Fruit fly (Drosophila melanogaster) whole organism, wandering third instar larva: ENCODE data around the gene Ncc69.

Experiments
- Abd-B ChIP-seq: fragments of >200 bp; optimal IDR thresholded peaks from 2 replicates; lab custom pipeline; 2017; ENCODE audit warnings: missing biosample characterization, missing genetic modification characterization
- CG32264 ChIP-seq: fragments of 200-800 bp; sonication (Bioruptor generic); optimal IDR thresholded peaks from 2 replicates; lab custom pipeline; 2016; ENCODE audit warnings: missing biosample characterization, missing genetic modification characterization
- CG9705 ChIP-seq: fragments of 200-800 bp; sonication (Bioruptor generic); optimal IDR thresholded peaks from 2 replicates; lab custom pipeline; 2018; ENCODE audit warnings: missing biosample characterization, mild to moderate bottlenecking, missing genetic modification characterization
- CrebA ChIP-seq: fragments of 200-800 bp; sonication (Bioruptor generic); optimal IDR thresholded peaks from 2 replicates; lab custom pipeline; 2016; ENCODE audit warnings: missing biosample characterization, mild to moderate bottlenecking, missing genetic modification characterization, borderline replicate concordance
- Dfd ChIP-seq: fragments of >200 bp; optimal IDR thresholded peaks from 2 replicates; lab custom pipeline; 2017; ENCODE audit warnings: missing biosample characterization, missing genetic modification characterization
- Dif ChIP-seq: fragments of 200-275, 200-300 bp; sonication (Bioruptor generic); optimal IDR thresholded peaks from 2 replicates; lab custom pipeline; 2018; ENCODE audit warnings: missing biosample characterization, missing genetic modification characterization; ENCODE audit not compliant: partially characterized antibody
- GATAd ChIP-seq: sonication (Bioruptor generic); optimal IDR thresholded peaks from 2 replicates; lab custom pipeline; 2016; ENCODE audit warnings: missing biosample characterization, missing genetic modification characterization
- HLH106 ChIP-seq: fragments of 200-800 bp; optimal IDR thresholded peaks from 3 replicates; lab custom pipeline; 2019; ENCODE audit warnings: missing biosample characterization, mild to moderate bottlenecking, missing genetic modification characterization, moderate library complexity
- Hnf4 ChIP-seq: fragments of 200-800 bp; sonication (Bioruptor generic); optimal IDR thresholded peaks from 2 replicates; lab custom pipeline; 2016; ENCODE audit warnings: missing biosample characterization, mild to moderate bottlenecking, missing genetic modification characterization
- Hr78 ChIP-seq: fragments of >200 bp; optimal IDR thresholded peaks from 2 replicates; lab custom pipeline; 2017; ENCODE audit warnings: missing biosample characterization, missing genetic modification characterization
- Hr83 ChIP-seq: fragments of 200-300 bp; sonication (Bioruptor generic); optimal IDR thresholded peaks from 2 replicates; lab custom pipeline; 2016; ENCODE audit warnings: missing biosample characterization, mild to moderate bottlenecking, missing genetic modification characterization, moderate library complexity; ENCODE audit not compliant: poor library complexity, severe bottlenecking
- Jra ChIP-seq: sonication (Bioruptor generic); optimal IDR thresholded peaks from 2 replicates; lab custom pipeline; 2016; ENCODE audit warnings: missing biosample characterization, missing genetic modification characterization
- Mio ChIP-seq: sonication (Bioruptor generic); optimal IDR thresholded peaks from 2 replicates; lab custom pipeline; 2016; ENCODE audit warnings: missing biosample characterization, missing genetic modification characterization
- Myc ChIP-seq: fragments of >200 bp; optimal IDR thresholded peaks from 2 replicates; lab custom pipeline; 2017
- N ChIP-seq: fragments of >200 bp; optimal IDR thresholded peaks from 2 replicates; lab custom pipeline; 2018; ENCODE audit warnings: missing biosample characterization, missing external identifiers, missing genetic modification characterization
- OdsH ChIP-seq: fragments of 200-800 bp; sonication (Bioruptor generic); optimal IDR thresholded peaks from 2 replicates; lab custom pipeline; 2016; ENCODE audit warnings: missing biosample characterization, mild to moderate bottlenecking, missing genetic modification characterization
- Rel ChIP-seq, 2 experiments: fragments of 200-800 bp; sonication (Bioruptor generic) in 1 of 2; optimal IDR thresholded peaks; 2 replicates in 1 of 2; 3 replicates in 1 of 2; lab custom pipeline; 2016 to 2019; ENCODE audit warnings: mild to moderate bottlenecking in 2 of 2, missing biosample characterization in 2 of 2, missing genetic modification characterization in 2 of 2, moderate library complexity in 1 of 2
- Sp1 ChIP-seq: fragments of 200-800 bp; sonication (Bioruptor generic); optimal IDR thresholded peaks from 3 replicates; lab custom pipeline; 2019; ENCODE audit warnings: missing biosample characterization, mild to moderate bottlenecking, missing genetic modification characterization, moderate library complexity
- Vsx2 ChIP-seq: fragments of 200-300, 225-300 bp; sonication (Bioruptor generic); optimal IDR thresholded peaks from 2 replicates; lab custom pipeline; 2018; ENCODE audit warnings: missing biosample characterization, missing genetic modification characterization; ENCODE audit not compliant: partially characterized antibody
- br ChIP-seq: fragments of 200-800 bp; sonication (Bioruptor generic); optimal IDR thresholded peaks from 2 replicates; lab custom pipeline; 2016; ENCODE audit warnings: missing biosample characterization, missing genetic modification characterization
- brk ChIP-seq: fragments of 200-800 bp; sonication (Bioruptor generic); optimal IDR thresholded peaks from 2 replicates; lab custom pipeline; 2016; ENCODE audit warnings: missing biosample characterization, mild to moderate bottlenecking, missing genetic modification characterization
- dl ChIP-seq, 2 experiments: fragments of 175-275, 200-275 bp in 1 of 2; fragments of 200-275 bp in 1 of 2; sonication (Bioruptor generic); optimal IDR thresholded peaks; lab custom pipeline; 2018; ENCODE audit warnings: mild to moderate bottlenecking in 2 of 2, missing biosample characterization in 2 of 2, missing genetic modification characterization in 2 of 2, moderate library complexity in 2 of 2; ENCODE audit not compliant: partially characterized antibody in 2 of 2, insufficient read depth in 1 of 2
- dmrt93B ChIP-seq: fragments of 200-800 bp; sonication (Bioruptor generic); optimal IDR thresholded peaks from 2 replicates; lab custom pipeline; 2018; ENCODE audit warnings: missing biosample characterization, mild to moderate bottlenecking, missing genetic modification characterization
- dsf ChIP-seq: sonication (Bioruptor generic); optimal IDR thresholded peaks from 2 replicates; lab custom pipeline; 2016; ENCODE audit warnings: missing biosample characterization, missing genetic modification characterization, borderline replicate concordance
- ey ChIP-seq: fragments of 200-800 bp; sonication (Bioruptor generic); optimal IDR thresholded peaks from 2 replicates; lab custom pipeline; 2016; ENCODE audit warnings: missing biosample characterization, missing genetic modification characterization
- foxo ChIP-seq, 2 experiments: fragments of 200-800 bp; sonication (Bioruptor generic); optimal IDR thresholded peaks; 2 replicates in 1 of 2; 3 replicates in 1 of 2; lab custom pipeline; 2016 to 2017; ENCODE audit warnings: missing biosample characterization in 2 of 2, missing genetic modification characterization in 2 of 2
- fru ChIP-seq: fragments of 200-800 bp; sonication (Bioruptor generic); optimal IDR thresholded peaks from 3 replicates; lab custom pipeline; 2016; ENCODE audit warnings: missing biosample characterization, mild to moderate bottlenecking, missing genetic modification characterization
- h ChIP-seq: fragments of 200-800 bp; sonication (Bioruptor generic); optimal IDR thresholded peaks from 3 replicates; lab custom pipeline; 2016; ENCODE audit warnings: missing biosample characterization, mild to moderate bottlenecking, missing genetic modification characterization
- jim ChIP-seq: fragments of 175-275, 200-325 bp; sonication (Bioruptor generic); optimal IDR thresholded peaks from 2 replicates; lab custom pipeline; 2016; ENCODE audit warnings: missing biosample characterization, mild to moderate bottlenecking, missing genetic modification characterization
- lola ChIP-seq: fragments of >200 bp; optimal IDR thresholded peaks from 2 replicates; lab custom pipeline; 2017; ENCODE audit warnings: missing biosample characterization, missing genetic modification characterization
- pan ChIP-seq: fragments of >200 bp; optimal IDR thresholded peaks from 2 replicates; lab custom pipeline; 2017
- psq ChIP-seq: fragments of 200-800 bp; sonication (Bioruptor generic); optimal IDR thresholded peaks from 3 replicates; lab custom pipeline; 2017; ENCODE audit warnings: missing biosample characterization, mild to moderate bottlenecking, missing genetic modification characterization, moderate library complexity
- rgr ChIP-seq: fragments of 200-800 bp; sonication (Bioruptor generic); optimal IDR thresholded peaks from 3 replicates; lab custom pipeline; 2016; ENCODE audit warnings: missing biosample characterization, mild to moderate bottlenecking, missing genetic modification characterization
- sage ChIP-seq: fragments of 200-800 bp; sonication (Bioruptor generic); optimal IDR thresholded peaks from 2 replicates; lab custom pipeline; 2016; ENCODE audit warnings: missing biosample characterization, mild to moderate bottlenecking, missing genetic modification characterization
- sv ChIP-seq: fragments of 200-800 bp; sonication (Bioruptor generic); optimal IDR thresholded peaks from 3 replicates; lab custom pipeline; 2016; ENCODE audit warnings: missing biosample characterization, missing genetic modification characterization
- tai ChIP-seq: sonication (Bioruptor generic); optimal IDR thresholded peaks from 2 replicates; lab custom pipeline; 2016; ENCODE audit warnings: missing biosample characterization, missing genetic modification characterization
- usp ChIP-seq: fragments of >200 bp; optimal IDR thresholded peaks from 2 replicates; lab custom pipeline; 2017; ENCODE audit warnings: missing biosample characterization, missing genetic modification characterization
- woc ChIP-seq: sonication (Bioruptor generic); optimal IDR thresholded peaks from 2 replicates; lab custom pipeline; 2016; ENCODE audit warnings: missing biosample characterization, mild to moderate bottlenecking, missing genetic modification characterization

Ncc69 gene

dm6 chr3L:12410472-12411213, 19.4 kb upstream of the Ncc69 start:
- TF ChIP-seq Hnf4 (peak; percentile 52), Hr78 (GFP tag; lab: Kevin White, UChicago) (no peak), brk (GFP tag; lab: Kevin White, UChicago) (peak; percentile 7), Jra (no peak), tai (GFP tag; lab: Kevin White, UChicago) (no peak), CrebA (GFP tag; lab: Kevin White, UChicago) (no peak), Dif (GFP tag; lab: Kevin White, UChicago) (no peak), Dfd (no peak), GATAd (GFP tag; lab: Kevin White, UChicago) (no peak), sage (GFP tag; lab: Kevin White, UChicago) (peak; percentile 42), br (GFP tag; lab: Kevin White, UChicago) (peak; percentile 69), N (no peak), h (peak; percentile 58), dmrt93B (GFP tag; lab: Kevin White, UChicago) (peak; percentile 34), ey (GFP tag; lab: Kevin White, UChicago) (peak; percentile 72), CG9705 (GFP tag; lab: Kevin White, UChicago) (peak; percentile 30), Rel (GFP tag; optimal IDR thresholded peaks at IDR 0.05; lab: Kevin White, UChicago) (no peak), Rel (tag; optimal IDR thresholded peaks at IDR 0.05; lab: Kevin White, UChicago) (peak; percentile 83), Sp1 (peak; percentile 60), Mio (GFP tag; lab: Kevin White, UChicago) (no peak), psq (GFP tag; lab: Kevin White, UChicago) (peak; percentile 46), rgr (GFP tag; lab: Kevin White, UChicago) (peak; percentile 74), foxo (GFP tag; optimal IDR thresholded peaks at IDR 0.05; lab: Kevin White, UChicago) (peak; percentile 11 to 56), Hr83 (peak; percentile 8), HLH106 (tag; lab: Kevin White, UChicago) (peak; percentile 72), usp (GFP tag; lab: Kevin White, UChicago) (no peak), jim (GFP tag; lab: Kevin White, UChicago) (no peak), OdsH (GFP tag; lab: Kevin White, UChicago) (peak; percentile 49), fru (GFP tag; lab: Kevin White, UChicago) (peak; percentile 56), Myc (no peak), CG32264 (peak; percentile 80), woc (GFP tag; lab: Kevin White, UChicago) (peak; percentile 63), lola (GFP tag; lab: Kevin White, UChicago) (no peak), dsf (GFP tag; lab: Kevin White, UChicago) (no peak), sv (GFP tag; lab: Kevin White, UChicago) (no peak), pan (lab: Kevin White, UChicago) (no peak), Abd-B (GFP tag; lab: Kevin White, UChicago) (no peak), dl (GFP tag; optimal IDR thresholded peaks at IDR 0.05; lab: Kevin White, UChicago; ENCODE audit: insufficient read depth in 1 of 2, partially characterized antibody in 2 of 2) (no peak), Vsx2 (GFP tag; lab: Kevin White, UChicago) (no peak)
